Fruit fly (Drosophila melanogaster): Measurements from ENCODE around the gene Hsp68.

Hsp68 gene

dm6 chr3R:24006449-24007159 is 50.5 kb downstream of the Hsp68 start (continued):
- no peak for TF ChIP-seq BtbVII (GFP tag; optimal IDR thresholded peaks at IDR 0.05)
- no peak for TF ChIP-seq MBD-R2 (GFP tag; IDR thresholded peaks at IDR 0.05)
- no peak for TF ChIP-seq CG8944 (GFP tag; optimal IDR thresholded peaks at IDR 0.05)
- no peak for TF ChIP-seq jumu (GFP tag; optimal IDR thresholded peaks at IDR 0.05)
- TF ChIP-seq CG11560 (tag; IDR thresholded peaks at IDR 0.05): no peak
- TF ChIP-seq CG5245 (GFP tag; optimal IDR thresholded peaks at IDR 0.05): no peak
- TF ChIP-seq row (GFP tag; IDR thresholded peaks at IDR 0.05): peak; percentile 94
- TF ChIP-seq CG32767 (GFP tag; IDR thresholded peaks at IDR 0.05): no peak
- TF ChIP-seq CG10565 (GFP tag; optimal IDR thresholded peaks at IDR 0.05): no peak
- no peak for TF ChIP-seq CG1602 (GFP tag; optimal IDR thresholded peaks at IDR 0.05)
- no peak for TF ChIP-seq tup (GFP tag; optimal IDR thresholded peaks at IDR 0.05)
- TF ChIP-seq CG8089 (GFP tag; optimal IDR thresholded peaks at IDR 0.05): no peak
- peak; percentile 20 for TF ChIP-seq CG31365 (tag; optimal IDR thresholded peaks at IDR 0.05)
- no peak for TF ChIP-seq D (optimal IDR thresholded peaks at IDR 0.05)
- TF ChIP-seq D (GFP tag; optimal IDR thresholded peaks at IDR 0.05): no peak
- no peak for TF ChIP-seq tin (GFP tag; optimal IDR thresholded peaks at IDR 0.05)
- TF ChIP-seq CG17361 (GFP tag; IDR thresholded peaks at IDR 0.05): peak; percentile 31; the same call in 1 of the 3 replicates
- TF ChIP-seq ems (GFP tag; optimal IDR thresholded peaks at IDR 0.05): no peak
- no peak for TF ChIP-seq CG18476 (GFP tag; optimal IDR thresholded peaks at IDR 0.05)
- no peak for TF ChIP-seq Fer2 (tag; optimal IDR thresholded peaks at IDR 0.05)
- no peak for TF ChIP-seq zfh2 (GFP tag; optimal IDR thresholded peaks at IDR 0.05)
- no peak for TF ChIP-seq CG6854 (GFP tag; optimal IDR thresholded peaks at IDR 0.05)
- peak; percentile 32 for TF ChIP-seq kni (GFP tag; optimal IDR thresholded peaks at IDR 0.05)
- TF ChIP-seq Atf6 (GFP tag; IDR thresholded peaks at IDR 0.05): 0 out of 2 replicates have a peak, but pooled peaks have one; percentile 29

All from whole organism, embryonic.